Worm (Caenorhabditis elegans) whole organism, late embryonic: ENCODE data around the gene lsm-7.

Experiments
- C08G9.2 ChIP-seq: sonication (generic microtip); optimal IDR thresholded peaks from 2 replicates; lab custom pipeline; 2016; ENCODE audit warnings: mild to moderate bottlenecking, missing genetic modification characterization, moderate library complexity, missing compliant biosample characterization
- C38D4.7 ChIP-seq: fragments of 200-800 bp; sonication (Bioruptor generic); optimal IDR thresholded peaks from 2 replicates; lab custom pipeline; 2018; ENCODE audit warnings: mild to moderate bottlenecking, missing genetic modification characterization, moderate library complexity, missing compliant biosample characterization
- F13H6.1 ChIP-seq: sonication (generic microtip); optimal IDR thresholded peaks from 2 replicates; lab custom pipeline; 2016; ENCODE audit warnings: missing genetic modification characterization, missing compliant biosample characterization
- ahr-1 ChIP-seq: sonication (generic microtip); optimal IDR thresholded peaks from 2 replicates; lab custom pipeline; 2016; ENCODE audit warnings: missing genetic modification characterization, missing compliant biosample characterization
- ama-1 ChIP-seq: fragments of 150-350 bp; optimal IDR thresholded peaks from 2 replicates; lab custom pipeline; 2014
- ceh-18 ChIP-seq: sonication (generic microtip); optimal IDR thresholded peaks from 2 replicates; lab custom pipeline; 2016; ENCODE audit warnings: missing genetic modification characterization, missing compliant biosample characterization
- ceh-19 ChIP-seq: fragments of 200-800 bp; sonication (Bioruptor generic); optimal IDR thresholded peaks from 2 replicates; lab custom pipeline; 2018; ENCODE audit warnings: mild to moderate bottlenecking, missing genetic modification characterization, missing compliant biosample characterization
- ceh-2 ChIP-seq: sonication (generic microtip); optimal IDR thresholded peaks from 2 replicates; lab custom pipeline; 2016; ENCODE audit warnings: missing genotype, missing genetic modification characterization, missing compliant biosample characterization
- ceh-22 ChIP-seq: sonication (generic microtip); optimal IDR thresholded peaks from 2 replicates; lab custom pipeline; 2017; ENCODE audit warnings: missing biosample characterization, missing genetic modification characterization
- ceh-31 ChIP-seq: sonication (generic microtip); optimal IDR thresholded peaks from 2 replicates; lab custom pipeline; 2016; ENCODE audit warnings: missing genetic modification characterization, missing compliant biosample characterization
- ceh-34 ChIP-seq: sonication (generic microtip); optimal IDR thresholded peaks from 2 replicates; lab custom pipeline; 2016; ENCODE audit warnings: mild to moderate bottlenecking, missing genetic modification characterization, missing compliant biosample characterization
- ceh-45 ChIP-seq: fragments of 200-800 bp; sonication (Bioruptor generic); IDR thresholded peaks from 2 replicates; pipeline ENCODE4 v1.3.6; 2022; ENCODE audit warnings: missing genetic modification reagents, missing genetic modification characterization, missing compliant biosample characterization
- ceh-48 ChIP-seq: sonication (generic microtip); optimal IDR thresholded peaks from 2 replicates; lab custom pipeline; 2016; ENCODE audit warnings: missing genetic modification characterization, inconsistent platforms, missing compliant biosample characterization
- ceh-9 ChIP-seq: sonication (generic microtip); optimal IDR thresholded peaks from 2 replicates; lab custom pipeline; 2016; ENCODE audit warnings: mild to moderate bottlenecking, missing genetic modification characterization, inconsistent platforms, missing compliant biosample characterization
- elt-2 ChIP-seq: sonication (generic microtip); optimal IDR thresholded peaks from 2 replicates; lab custom pipeline; 2016; ENCODE audit warnings: missing genetic modification reagents, missing genetic modification characterization, missing compliant biosample characterization
- ets-4 ChIP-seq: sonication (generic microtip); optimal IDR thresholded peaks from 2 replicates; lab custom pipeline; 2016; ENCODE audit warnings: missing genetic modification characterization, missing compliant biosample characterization
- fax-1 ChIP-seq: sonication (generic microtip); optimal IDR thresholded peaks from 2 replicates; lab custom pipeline; 2016; ENCODE audit warnings: missing genotype, missing genetic modification characterization, missing compliant biosample characterization
- hlh-15 ChIP-seq: sonication (generic microtip); optimal IDR thresholded peaks from 2 replicates; lab custom pipeline; 2016; ENCODE audit warnings: missing genetic modification characterization, missing compliant biosample characterization
- hlh-30 ChIP-seq: sonication (generic microtip); optimal IDR thresholded peaks from 2 replicates; lab custom pipeline; 2017; ENCODE audit warnings: antibody characterized with exemption, missing genetic modification characterization, missing compliant biosample characterization; ENCODE audit not compliant: insufficient read depth
- hlh-8 ChIP-seq: sonication (generic microtip); optimal IDR thresholded peaks from 2 replicates; lab custom pipeline; 2016; ENCODE audit warnings: missing genotype, missing genetic modification characterization, missing compliant biosample characterization
- mec-3 ChIP-seq: sonication (generic microtip); optimal IDR thresholded peaks from 2 replicates; lab custom pipeline; 2016; ENCODE audit warnings: borderline replicate concordance, missing genetic modification characterization, missing compliant biosample characterization
- nfya-1 ChIP-seq: sonication (generic microtip); optimal IDR thresholded peaks from 2 replicates; lab custom pipeline; 2017; ENCODE audit warnings: missing genetic modification characterization, mild to moderate bottlenecking, missing compliant biosample characterization, antibody characterized with exemption, moderate library complexity
- nhr-232 ChIP-seq: sonication (generic microtip); optimal IDR thresholded peaks from 2 replicates; lab custom pipeline; 2016; ENCODE audit warnings: missing genetic modification characterization, missing compliant biosample characterization
- npax-4 ChIP-seq: sonication (generic microtip); optimal IDR thresholded peaks from 2 replicates; lab custom pipeline; 2016; ENCODE audit warnings: missing genetic modification characterization, missing compliant biosample characterization
- odd-2 ChIP-seq: sonication (generic microtip); optimal IDR thresholded peaks from 2 replicates; lab custom pipeline; 2017; ENCODE audit warnings: antibody characterized with exemption, mild to moderate bottlenecking, missing genetic modification characterization, missing compliant biosample characterization
- pag-3 ChIP-seq: sonication (generic microtip); optimal IDR thresholded peaks from 2 replicates; lab custom pipeline; 2016; ENCODE audit warnings: missing compliant biosample characterization, missing genetic modification characterization, borderline replicate concordance
- pax-1 ChIP-seq: fragments of 150-350 bp; optimal IDR thresholded peaks from 2 replicates; lab custom pipeline; 2014; ENCODE audit warnings: missing biosample characterization, missing genetic modification characterization
- pha-2 ChIP-seq: sonication (generic microtip); optimal IDR thresholded peaks from 2 replicates; lab custom pipeline; 2017; ENCODE audit warnings: mild to moderate bottlenecking, missing genetic modification characterization, missing compliant biosample characterization
- pha-4 ChIP-seq: fragments of 150-350 bp; optimal IDR thresholded peaks from 2 replicates; lab custom pipeline; 2018; ENCODE audit warnings: missing biosample characterization, missing genetic modification reagents, missing genetic modification characterization
- pqm-1 ChIP-seq: sonication (generic microtip); optimal IDR thresholded peaks from 2 replicates; lab custom pipeline; 2016; ENCODE audit warnings: missing genetic modification characterization, missing compliant biosample characterization
- ref-2 ChIP-seq: sonication (generic microtip); optimal IDR thresholded peaks from 2 replicates; lab custom pipeline; 2016; ENCODE audit warnings: missing genetic modification characterization, missing compliant biosample characterization
- rnt-1 ChIP-seq: sonication (generic microtip); optimal IDR thresholded peaks from 2 replicates; lab custom pipeline; 2016; ENCODE audit warnings: missing genetic modification characterization, missing compliant biosample characterization
- sdc-2 ChIP-seq: sonication (generic microtip); optimal IDR thresholded peaks from 2 replicates; lab custom pipeline; 2016; ENCODE audit warnings: missing genotype, missing genetic modification characterization, missing compliant biosample characterization
- sox-2 ChIP-seq: fragments of 200-800 bp; sonication (Bioruptor generic); IDR thresholded peaks from 2 replicates; pipeline ENCODE4 v1.3.6; 2022; ENCODE audit warnings: missing genetic modification reagents, missing genetic modification characterization, missing compliant biosample characterization
- syd-9 ChIP-seq: sonication (generic microtip); optimal IDR thresholded peaks from 2 replicates; lab custom pipeline; 2016; ENCODE audit warnings: mild to moderate bottlenecking, missing genetic modification characterization, moderate library complexity, missing compliant biosample characterization
- tbx-2 ChIP-seq: sonication (generic microtip); optimal IDR thresholded peaks from 2 replicates; lab custom pipeline; 2016; ENCODE audit warnings: missing genetic modification characterization, missing compliant biosample characterization
- tbx-7 ChIP-seq: sonication (generic microtip); optimal IDR thresholded peaks from 2 replicates; lab custom pipeline; 2016; ENCODE audit warnings: missing genotype, missing genetic modification characterization, missing compliant biosample characterization
- unc-3 ChIP-seq, 2 experiments: fragments of 200-800 bp in 1 of 2; sonication (Bioruptor generic) in 1 of 2; sonication (generic microtip) in 1 of 2; conservative IDR thresholded peaks in 1 of 2; optimal IDR thresholded peaks in 1 of 2; 2 replicates each; pipeline versions ENCODE4 v1.3.6 to Lab custom; 2016 to 2022; ENCODE audit warnings: missing compliant biosample characterization in 2 of 2, missing genetic modification characterization in 2 of 2, missing genetic modification reagents in 1 of 2
- unc-42 ChIP-seq: sonication (generic microtip); optimal IDR thresholded peaks from 2 replicates; lab custom pipeline; 2016; ENCODE audit warnings: missing genotype, missing genetic modification characterization, missing compliant biosample characterization
- unc-55 ChIP-seq: sonication (generic microtip); optimal IDR thresholded peaks from 2 replicates; lab custom pipeline; 2017; ENCODE audit warnings: missing biosample characterization, missing genetic modification reagents, missing genetic modification characterization
- unc-86 ChIP-seq: sonication (generic microtip); optimal IDR thresholded peaks from 2 replicates; lab custom pipeline; 2016; ENCODE audit warnings: missing genetic modification characterization, missing compliant biosample characterization
- zip-5 ChIP-seq: sonication (generic microtip); optimal IDR thresholded peaks from 2 replicates; lab custom pipeline; 2016; ENCODE audit warnings: missing genetic modification characterization, missing compliant biosample characterization

The lsm-7 gene

DNA sequence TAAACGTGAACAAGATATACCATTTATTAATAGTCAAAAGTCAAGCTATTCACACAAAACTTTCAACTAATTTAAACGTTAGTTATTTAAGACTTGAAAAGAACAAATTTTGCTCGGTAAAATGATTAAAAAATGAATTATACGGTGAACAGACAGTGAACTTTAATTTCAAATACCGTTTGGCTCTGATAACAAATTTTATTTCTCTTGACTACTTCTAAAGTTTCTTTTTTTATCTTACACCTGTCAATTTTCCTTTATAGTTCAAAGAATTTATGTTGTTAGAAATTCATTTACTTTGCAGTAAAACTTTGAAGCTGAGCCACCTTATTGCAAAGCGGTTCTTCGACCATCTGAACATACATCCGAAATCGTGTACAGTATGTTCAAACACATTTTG lies 17.9 kb upstream of the lsm-7 start, which contains the start of gene ZK593.3:
Gene ZK593.3, plus strand, starts transcription at position 301 of the 400 bp plus-strand sequence.
- TF ChIP-seq syd-9 (tag; lab: Kevin White, UChicago), result no peak
- no peak for TF ChIP-seq elt-2 (tag; lab: Kevin White, UChicago)
- TF ChIP-seq unc-3 (GFP tag; conservative IDR thresholded peaks at IDR 0.05; lab: Robert Waterston, UW), result no peak
- TF ChIP-seq unc-3 (tag; optimal IDR thresholded peaks at IDR 0.05; lab: Kevin White, UChicago), result no peak
- no peak for TF ChIP-seq pha-4 (tag; lab: Kevin White, UChicago)
- no peak for TF ChIP-seq odd-2 (tag; lab: Kevin White, UChicago)
- TF ChIP-seq nfya-1 (tag; lab: Kevin White, UChicago), result no peak
- TF ChIP-seq sdc-2 (tag; lab: Kevin White, UChicago), result no peak
- no peak for TF ChIP-seq sox-2 (GFP tag; lab: Robert Waterston, UW)
- TF ChIP-seq C08G9.2, result no peak
- TF ChIP-seq ceh-31 (tag; lab: Kevin White, UChicago), result no peak

DNA sequence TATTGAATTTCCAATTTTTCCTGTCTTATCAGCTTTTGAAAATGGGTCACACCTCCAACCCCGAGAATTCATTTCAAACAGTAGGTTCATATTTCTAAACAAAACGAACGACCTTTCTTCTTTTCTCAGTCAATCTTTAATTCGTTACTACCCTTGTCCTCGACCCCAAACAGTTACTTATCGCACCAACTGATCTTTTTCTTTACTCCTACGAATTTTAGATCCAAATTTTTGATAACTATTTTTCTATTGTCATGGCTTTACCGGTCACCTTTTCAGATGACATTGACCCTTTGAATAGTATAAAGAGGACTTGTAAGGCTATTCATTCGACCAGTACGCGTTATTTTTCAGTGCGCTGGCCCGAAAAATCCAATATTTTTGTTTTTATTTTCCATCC lies 17.2 kb upstream of the lsm-7 start:
- TF ChIP-seq unc-86 (tag; lab: Kevin White, UChicago), result no peak
- TF ChIP-seq ahr-1 (tag; lab: Kevin White, UChicago), result no peak
- TF ChIP-seq npax-4 (tag; lab: Kevin White, UChicago), result no peak
- no peak for TF ChIP-seq pag-3 (tag; lab: Kevin White, UChicago)
- no peak for TF ChIP-seq nhr-232
- TF ChIP-seq zip-5 (tag; lab: Kevin White, UChicago), result no peak
- TF ChIP-seq ceh-22 (tag; lab: Kevin White, UChicago), result no peak
- no peak for TF ChIP-seq C38D4.7
- TF ChIP-seq mec-3 (tag; lab: Kevin White, UChicago), result no peak
- TF ChIP-seq pha-2 (tag; lab: Kevin White, UChicago), result no peak
- no peak for TF ChIP-seq ets-4 (tag; lab: Kevin White, UChicago)
- no peak for TF ChIP-seq ama-1
- no peak for TF ChIP-seq ceh-2 (tag; lab: Kevin White, UChicago)
- no peak for TF ChIP-seq syd-9 (tag; lab: Kevin White, UChicago)
- no peak for TF ChIP-seq unc-55 (GFP tag; lab: Kevin White, UChicago)
- no peak for TF ChIP-seq hlh-30
- no peak for TF ChIP-seq unc-3 (GFP tag; conservative IDR thresholded peaks at IDR 0.05; lab: Robert Waterston, UW)
- TF ChIP-seq unc-3 (tag; optimal IDR thresholded peaks at IDR 0.05; lab: Kevin White, UChicago), result no peak
- TF ChIP-seq ceh-48 (tag; lab: Kevin White, UChicago), result no peak
- TF ChIP-seq hlh-15 (tag; lab: Kevin White, UChicago), result no peak

DNA sequence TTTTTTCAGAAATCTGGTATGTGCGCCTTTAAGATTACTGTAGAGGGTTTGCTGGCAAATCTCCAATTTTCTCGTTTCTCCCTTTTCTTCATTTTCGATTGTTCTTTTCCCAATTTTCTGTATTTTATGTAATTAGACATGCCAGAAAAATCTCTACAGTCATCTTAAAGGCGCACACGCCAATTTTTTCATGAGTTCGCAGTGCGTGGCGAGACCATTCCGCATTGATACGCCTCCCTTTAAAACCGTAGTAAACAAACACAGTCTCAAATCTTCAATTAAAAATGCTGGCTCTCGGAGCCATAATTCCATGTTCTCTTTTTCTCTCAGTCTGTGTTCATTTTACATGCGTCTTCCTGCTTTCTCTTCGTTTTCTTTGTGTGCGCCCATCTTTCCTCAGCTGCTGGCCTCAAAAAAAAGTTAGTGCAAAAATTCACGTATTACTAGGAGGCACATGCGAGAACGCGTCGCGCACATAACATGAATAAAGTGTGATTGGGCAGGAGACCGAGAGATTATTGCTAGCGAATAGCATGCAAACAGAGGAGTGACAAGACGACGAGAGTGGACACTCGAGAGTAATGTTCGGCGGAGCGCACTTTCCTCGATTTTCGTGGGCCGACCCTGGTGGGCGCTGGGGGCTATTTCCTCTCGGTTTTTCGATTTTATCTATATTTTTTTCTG lies 14.3 kb upstream of the lsm-7 start:
- TF ChIP-seq ceh-9 (tag; lab: Kevin White, UChicago) (no peak), unc-55 (GFP tag; lab: Kevin White, UChicago) (peak; percentile 72), rnt-1 (tag; lab: Kevin White, UChicago) (peak; percentile 2), ceh-19 (GFP tag; lab: Kevin White, UChicago) (peak; percentile 10), F13H6.1 (tag; lab: Kevin White, UChicago) (peak; percentile 6), ceh-18 (peak; percentile 77), hlh-8 (no peak), C08G9.2 (no peak), tbx-7 (tag; lab: Kevin White, UChicago) (no peak), unc-42 (tag; lab: Kevin White, UChicago) (peak; percentile 51), tbx-2 (tag; lab: Kevin White, UChicago) (peak; percentile 49), ceh-45 (GFP tag; lab: Robert Waterston, UW) (no peak), fax-1 (tag; lab: Kevin White, UChicago) (no peak), nfya-1 (tag; lab: Kevin White, UChicago) (peak; percentile 69), nhr-232 (no peak), ceh-34 (tag; lab: Kevin White, UChicago) (peak; percentile 66), pqm-1 (no peak), ceh-31 (tag; lab: Kevin White, UChicago) (peak; percentile 80), hlh-30 (peak; percentile 80), pax-1 (tag; lab: Kevin White, UChicago) (peak; percentile 29), ref-2 (tag; lab: Kevin White, UChicago) (peak; percentile 56), ceh-22 (tag; lab: Kevin White, UChicago) (no peak)
